Worm (Caenorhabditis elegans) whole organism, mixed stage, embryonic: Measurements from ENCODE around the gene F33E11.2.

Source experiments
- M03D4.4 ChIP-seq: sonication (generic microtip); optimal IDR thresholded peaks from 2 replicates; lab custom pipeline; 2017; ENCODE audit warnings: mild to moderate bottlenecking, missing genetic modification characterization, missing compliant biosample characterization
- bed-3 ChIP-seq: fragments of 200-800 bp; sonication (Bioruptor generic); optimal IDR thresholded peaks from 3 replicates; lab custom pipeline; 2018; ENCODE audit warnings: mild to moderate bottlenecking, missing genetic modification characterization, moderate library complexity, missing compliant biosample characterization
- blmp-1 ChIP-seq: fragments of 150-350 bp; optimal IDR thresholded peaks from 2 replicates; lab custom pipeline; 2014; ENCODE audit warnings: missing biosample characterization, missing genetic modification characterization
- ceh-39 ChIP-seq: fragments of 150-350 bp; optimal IDR thresholded peaks from 2 replicates; lab custom pipeline; 2014; ENCODE audit warnings: missing biosample characterization, missing genetic modification characterization
- ceh-43 ChIP-seq: fragments of 200-800 bp; sonication (Bioruptor generic); optimal IDR thresholded peaks from 2 replicates; lab custom pipeline; 2018; ENCODE audit warnings: mild to moderate bottlenecking, missing genetic modification characterization, moderate library complexity, missing compliant biosample characterization
- ceh-83 ChIP-seq: fragments of 200-800 bp; sonication (Bioruptor generic); optimal IDR thresholded peaks from 2 replicates; lab custom pipeline; 2018; ENCODE audit warnings: mild to moderate bottlenecking, missing genetic modification characterization, missing compliant biosample characterization
- cnd-1 ChIP-seq: fragments of 200-800 bp; sonication (Bioruptor generic); optimal IDR thresholded peaks from 2 replicates; lab custom pipeline; 2018; ENCODE audit warnings: mild to moderate bottlenecking, missing genetic modification characterization, missing compliant biosample characterization
- drap-1 ChIP-seq: fragments of 200-800 bp; sonication (Bioruptor generic); optimal IDR thresholded peaks from 3 replicates; lab custom pipeline; 2018; ENCODE audit warnings: mild to moderate bottlenecking, missing genetic modification characterization, missing compliant biosample characterization
- elt-1 ChIP-seq: sonication (generic microtip); optimal IDR thresholded peaks from 2 replicates; lab custom pipeline; 2017; ENCODE audit warnings: missing genetic modification characterization, mild to moderate bottlenecking, missing compliant biosample characterization, antibody characterized with exemption, moderate library complexity, borderline replicate concordance; ENCODE audit not compliant: insufficient read depth
- elt-3 ChIP-seq: fragments of 150-350 bp; optimal IDR thresholded peaks from 2 replicates; lab custom pipeline; 2014; ENCODE audit warnings: missing biosample characterization, missing genetic modification characterization
- flh-1 ChIP-seq: fragments of 200-800 bp; sonication (Bioruptor generic); optimal IDR thresholded peaks from 2 replicates; lab custom pipeline; 2018; ENCODE audit warnings: mild to moderate bottlenecking, missing genetic modification characterization, moderate library complexity, missing compliant biosample characterization
- hlh-1 ChIP-seq: fragments of 150-350 bp; optimal IDR thresholded peaks from 2 replicates; lab custom pipeline; 2014; ENCODE audit warnings: missing biosample characterization, missing genetic modification reagents, missing genetic modification characterization
- lin-13 ChIP-seq: fragments of 150-350 bp; optimal IDR thresholded peaks from 2 replicates; lab custom pipeline; 2014; ENCODE audit warnings: missing biosample characterization, missing genetic modification characterization
- lin-32 ChIP-seq: fragments of 200-800 bp; sonication (Bioruptor generic); optimal IDR thresholded peaks from 2 replicates; lab custom pipeline; 2018; ENCODE audit warnings: mild to moderate bottlenecking, missing genetic modification characterization, missing compliant biosample characterization
- lsy-2 ChIP-seq: fragments of 150-350 bp; optimal IDR thresholded peaks from 2 replicates; lab custom pipeline; 2014; ENCODE audit warnings: missing biosample characterization, missing genetic modification characterization
- mab-5 ChIP-seq: fragments of 150-350 bp; optimal IDR thresholded peaks from 2 replicates; lab custom pipeline; 2014; ENCODE audit warnings: missing biosample characterization, missing genetic modification characterization
- mep-1 ChIP-seq: fragments of 150-350 bp; optimal IDR thresholded peaks from 2 replicates; lab custom pipeline; 2017; ENCODE audit warnings: missing biosample characterization, missing genetic modification reagents, missing genetic modification characterization, inconsistent platforms
- mls-2 ChIP-seq: sonication (generic microtip); optimal IDR thresholded peaks from 2 replicates; lab custom pipeline; 2016; ENCODE audit warnings: mild to moderate bottlenecking, missing genetic modification characterization, moderate library complexity, missing compliant biosample characterization
- nhr-12 ChIP-seq: fragments of 150-350 bp; optimal IDR thresholded peaks from 2 replicates; lab custom pipeline; 2014; ENCODE audit warnings: missing biosample characterization, missing genetic modification characterization
- nhr-2 ChIP-seq: fragments of 150-350 bp; optimal IDR thresholded peaks from 2 replicates; lab custom pipeline; 2014; ENCODE audit warnings: missing biosample characterization, missing genetic modification characterization
- nhr-76 ChIP-seq: sonication (generic microtip); optimal IDR thresholded peaks from 2 replicates; lab custom pipeline; 2017; ENCODE audit warnings: missing biosample characterization, missing genetic modification characterization
- sem-2 ChIP-seq: fragments of 200-800 bp; sonication (Bioruptor generic); optimal IDR thresholded peaks from 2 replicates; lab custom pipeline; 2018; ENCODE audit warnings: mild to moderate bottlenecking, missing genetic modification characterization, missing compliant biosample characterization
- sptf-1 ChIP-seq: sonication (generic microtip); optimal IDR thresholded peaks from 2 replicates; lab custom pipeline; 2017; ENCODE audit warnings: mild to moderate bottlenecking, missing genetic modification characterization, moderate library complexity, missing compliant biosample characterization
- unc-120 ChIP-seq: sonication (generic microtip); optimal IDR thresholded peaks from 2 replicates; lab custom pipeline; 2017; ENCODE audit warnings: missing genetic modification characterization, missing compliant biosample characterization; ENCODE audit not compliant: poor library complexity, severe bottlenecking
- unc-39 ChIP-seq: fragments of 150-350 bp; optimal IDR thresholded peaks from 2 replicates; lab custom pipeline; 2014; ENCODE audit warnings: missing biosample characterization, missing genetic modification characterization
- unc-62 ChIP-seq: fragments of 150-350 bp; optimal IDR thresholded peaks from 2 replicates; lab custom pipeline; 2014; ENCODE audit warnings: missing biosample characterization, missing genetic modification reagents, missing genetic modification characterization
- ztf-11 ChIP-seq: fragments of 150-350 bp; optimal IDR thresholded peaks from 2 replicates; lab custom pipeline; 2014; ENCODE audit warnings: missing biosample characterization, missing genetic modification characterization

Gene F33E11.2

DNA sequence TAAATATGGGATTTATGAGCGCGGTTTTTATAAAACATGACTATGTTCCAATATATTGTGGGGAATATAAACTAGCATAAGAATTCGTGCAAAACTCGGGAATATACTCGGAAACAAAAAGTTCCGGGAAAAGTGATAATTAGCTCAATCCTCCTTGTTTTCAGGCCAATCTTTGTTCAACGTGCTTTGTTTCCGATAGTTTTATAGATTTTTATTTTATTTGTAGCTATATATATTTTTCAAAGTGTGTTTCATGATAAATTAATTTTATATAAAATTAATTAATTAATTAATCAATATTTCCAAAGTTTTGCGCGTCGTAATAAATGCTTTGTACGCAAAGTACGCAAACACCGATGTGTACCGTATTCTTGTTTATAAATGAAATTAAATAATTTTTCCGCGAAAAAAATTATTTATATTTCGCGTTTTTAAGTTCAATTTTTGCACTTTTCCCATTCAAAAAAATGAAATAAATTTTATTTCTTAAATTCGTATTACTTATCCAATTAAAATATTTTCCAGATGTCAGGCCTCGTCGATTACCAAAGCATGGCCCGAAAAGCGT, at the start of gene F33E11.2:
Gene F33E11.2 (plus strand): TSS at position 524 of the 568 bp plus-strand sequence.
- TF ChIP-seq hlh-1 (tag; lab: Kevin White, UChicago) (no peak), unc-39 (tag; lab: Kevin White, UChicago) (no peak), drap-1 (GFP tag; lab: Kevin White, UChicago) (no peak), unc-120 (tag; lab: Kevin White, UChicago) (no peak), mep-1 (tag; lab: Kevin White, UChicago) (no peak), ceh-43 (no peak), mab-5 (no peak), flh-1 (GFP tag; lab: Kevin White, UChicago) (no peak), sptf-1 (tag; lab: Kevin White, UChicago) (no peak), cnd-1 (tag; lab: Kevin White, UChicago) (no peak)

DNA sequence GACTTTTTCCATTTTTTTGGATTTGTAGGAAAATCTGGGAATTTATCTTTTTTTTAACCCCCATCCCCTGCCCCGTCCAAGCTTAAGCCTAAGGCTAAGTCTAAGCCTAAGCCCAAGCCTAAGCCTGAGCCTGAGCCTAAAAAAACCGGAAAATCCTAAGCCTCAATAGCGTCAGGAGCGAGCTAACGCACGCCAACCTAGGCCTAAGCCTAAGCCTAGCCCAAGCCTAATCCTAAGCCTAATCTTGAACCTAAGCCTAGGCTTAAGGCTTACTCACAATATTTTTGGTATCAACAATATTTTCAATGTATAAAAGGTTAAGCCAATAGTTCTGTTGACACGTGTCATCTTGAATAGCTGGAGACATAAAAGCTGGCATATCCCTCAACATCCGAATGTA, 49.1 kb upstream of the F33E11.2 start:
- TF ChIP-seq unc-39 (tag; lab: Kevin White, UChicago) (no peak), ceh-39 (tag; lab: Kevin White, UChicago) (no peak), ztf-11 (tag; lab: Kevin White, UChicago) (no peak), unc-62 (no peak)

DNA sequence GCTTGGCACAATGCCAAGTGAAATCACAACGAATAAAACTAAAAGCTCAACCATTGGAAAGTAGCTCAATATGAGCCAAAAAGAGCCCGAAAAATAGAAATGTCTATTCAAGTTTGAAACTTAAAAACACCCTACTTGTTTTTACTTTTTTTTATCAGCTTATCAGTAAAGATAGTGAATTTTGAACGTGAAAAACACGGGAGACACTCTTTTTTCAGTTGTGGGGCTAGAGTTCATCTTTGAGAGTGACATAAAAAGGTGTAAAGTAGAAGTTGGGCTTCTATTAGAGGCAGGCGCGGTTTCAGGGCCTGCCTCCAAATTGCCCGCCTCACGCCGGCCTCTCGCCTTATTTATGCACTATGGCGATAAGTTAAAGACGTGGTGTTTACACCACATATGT, 46.1 kb upstream of the F33E11.2 start, which contains the start of gene oac-39:
Gene oac-39 (minus strand): TSS at position 101 of the 400 bp plus-strand sequence.
- TF ChIP-seq lin-32 (GFP tag; lab: Kevin White, UChicago) (no peak), lin-13 (no peak)
- TF ChIP-seq, all 35 proteins: peak for 0

DNA sequence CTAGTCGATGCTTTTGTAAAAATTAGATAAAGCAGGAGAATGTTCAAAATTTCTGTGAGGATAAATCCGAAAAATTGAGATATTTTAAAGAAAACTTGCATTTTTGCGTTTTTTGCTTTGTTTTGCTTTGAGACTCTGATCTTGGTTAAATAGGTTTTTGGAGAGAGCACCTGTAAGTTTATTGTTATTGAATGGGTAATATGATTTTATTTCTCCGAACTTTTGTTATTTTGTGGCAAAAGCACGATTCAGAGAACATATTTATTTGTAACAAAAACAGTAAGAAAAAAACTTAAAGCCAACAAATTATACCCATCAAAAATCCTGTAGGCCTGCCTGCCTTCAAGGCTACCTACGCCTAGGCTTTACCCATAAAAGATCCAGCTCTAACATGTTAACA, 43.2 kb upstream of the F33E11.2 start, which contains the start of gene str-121:
Gene str-121 (minus strand): TSS at position 101 of the 400 bp plus-strand sequence.
- TF ChIP-seq lsy-2 (no peak), sem-2 (GFP tag; lab: Kevin White, UChicago) (no peak), nhr-12 (tag; lab: Kevin White, UChicago) (no peak), cnd-1 (tag; lab: Kevin White, UChicago) (no peak), ceh-43 (no peak), ceh-83 (GFP tag; lab: Kevin White, UChicago) (no peak), ceh-39 (tag; lab: Kevin White, UChicago) (no peak), drap-1 (GFP tag; lab: Kevin White, UChicago) (no peak), unc-39 (tag; lab: Kevin White, UChicago) (no peak), mep-1 (tag; lab: Kevin White, UChicago) (no peak), mls-2 (no peak), nhr-2 (tag; lab: Kevin White, UChicago) (no peak), hlh-1 (tag; lab: Kevin White, UChicago) (no peak), unc-120 (tag; lab: Kevin White, UChicago) (no peak), lin-13 (no peak), elt-1 (tag; lab: Kevin White, UChicago) (no peak), unc-62 (no peak)
- TF ChIP-seq, all 35 proteins: peak for 0

DNA sequence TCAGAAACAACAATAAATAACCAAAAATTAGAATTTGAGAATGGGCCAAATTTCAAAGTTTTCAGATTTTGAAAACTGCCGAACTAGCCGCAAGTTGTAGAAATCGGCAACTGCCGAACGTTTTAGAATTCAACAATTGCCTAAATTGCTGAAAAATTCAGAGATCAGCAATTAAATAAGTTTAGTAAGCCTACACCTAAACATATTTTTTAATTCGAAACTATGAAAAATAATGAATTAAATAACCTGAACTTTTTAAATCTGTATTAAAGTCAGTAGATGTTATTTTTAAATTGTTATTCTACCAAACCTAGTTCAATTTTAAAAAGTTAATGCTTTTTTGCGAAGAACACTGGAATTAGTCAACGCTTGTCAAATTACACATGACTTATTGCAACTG, 39.0 kb upstream of the F33E11.2 start, which contains the start of gene nhr-204:
Gene nhr-204 (minus strand): TSS at position 101 of the 400 bp plus-strand sequence.
- TF ChIP-seq hlh-1 (tag; lab: Kevin White, UChicago) = no peak
- no peak for TF ChIP-seq mls-2
- no peak for TF ChIP-seq sptf-1 (tag; lab: Kevin White, UChicago)
- TF ChIP-seq blmp-1 = no peak
- TF ChIP-seq elt-3 (tag; lab: Kevin White, UChicago) = no peak
- no peak for TF ChIP-seq M03D4.4 (tag; lab: Kevin White, UChicago)
- no peak for TF ChIP-seq unc-39 (tag; lab: Kevin White, UChicago)
- no peak for TF ChIP-seq bed-3 (GFP tag; lab: Kevin White, UChicago)

DNA sequence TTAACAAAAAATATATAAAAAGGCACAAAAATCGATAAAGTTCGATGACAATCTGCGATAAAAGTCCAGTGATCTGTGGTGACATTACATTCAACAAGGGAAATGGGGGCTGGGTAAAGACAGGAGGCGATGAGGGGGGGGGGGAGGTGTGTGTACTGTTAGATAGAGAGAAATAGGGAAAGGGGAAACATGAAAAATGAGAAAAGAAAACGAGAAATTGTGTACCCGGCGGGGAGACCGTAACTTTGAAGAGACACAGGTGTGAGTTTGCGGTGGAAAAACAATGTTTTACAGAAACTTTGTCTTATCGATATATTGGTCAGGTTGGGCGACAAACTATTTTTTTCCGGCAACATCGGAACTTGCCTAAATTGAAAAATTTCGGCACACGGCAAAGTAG, 37.4 kb upstream of the F33E11.2 start:
- TF ChIP-seq mab-5 (no peak), nhr-76 (no peak), ztf-11 (tag; lab: Kevin White, UChicago) (no peak)
